Fruit fly (Drosophila melanogaster) whole organism, adult: ENCODE results near the gene x16.

Source experiments
- CG11617 ChIP-seq: fragments of 200-800 bp; sonication (Bioruptor generic); optimal IDR thresholded peaks from 2 replicates; lab custom pipeline; 2017; ENCODE audit warnings: mild to moderate bottlenecking, missing biosample characterization, missing genetic modification reagents, missing genetic modification characterization
- CG14711 ChIP-seq: fragments of 200-800 bp; sonication (Bioruptor generic); optimal IDR thresholded peaks from 2 replicates; lab custom pipeline; 2018; ENCODE audit warnings: missing biosample characterization, mild to moderate bottlenecking, missing genetic modification characterization, moderate library complexity
- CG1620 ChIP-seq: fragments of 200-800 bp; sonication (Bioruptor generic); optimal IDR thresholded peaks from 2 replicates; lab custom pipeline; 2016; ENCODE audit warnings: missing biosample characterization, missing genetic modification characterization
- CG33017 ChIP-seq: fragments of 200-800 bp; sonication (Bioruptor generic); optimal IDR thresholded peaks from 2 replicates; lab custom pipeline; 2018; ENCODE audit warnings: missing biosample characterization, mild to moderate bottlenecking, missing genetic modification characterization, moderate library complexity
- CG7045 ChIP-seq: fragments of 200-800 bp; sonication (Bioruptor generic); optimal IDR thresholded peaks from 2 replicates; lab custom pipeline; 2017; ENCODE audit warnings: missing biosample characterization, mild to moderate bottlenecking, missing genetic modification characterization
- CG7101 ChIP-seq: fragments of 200-800 bp; sonication (Bioruptor generic); optimal IDR thresholded peaks from 2 replicates; lab custom pipeline; 2018; ENCODE audit warnings: missing biosample characterization, mild to moderate bottlenecking, missing genetic modification characterization, moderate library complexity
- Mnt ChIP-seq: fragments of 200-800 bp; sonication (Bioruptor generic); optimal IDR thresholded peaks from 2 replicates; lab custom pipeline; 2016; ENCODE audit warnings: missing biosample characterization, mild to moderate bottlenecking, missing genetic modification characterization
- bab1 ChIP-seq: fragments of 200-800 bp; sonication (Bioruptor generic); optimal IDR thresholded peaks from 3 replicates; lab custom pipeline; 2019; ENCODE audit warnings: missing biosample characterization, mild to moderate bottlenecking, missing genetic modification characterization, moderate library complexity
- cnc ChIP-seq, 2 experiments: fragments of >200 bp; optimal IDR thresholded peaks; 2 replicates each; lab custom pipeline; 2017
- kay ChIP-seq: fragments of 200-800 bp; sonication (Bioruptor generic); peaks from one replicate; lab custom pipeline; 2016; ENCODE audit warnings: missing biosample characterization, missing genetic modification characterization, borderline replicate concordance
- ovo ChIP-seq: fragments of 200-800 bp; sonication (Bioruptor generic); optimal IDR thresholded peaks from 2 replicates; lab custom pipeline; 2016; ENCODE audit warnings: missing biosample characterization, missing genetic modification characterization
- pad ChIP-seq: fragments of 200-800 bp; sonication (Bioruptor generic); optimal IDR thresholded peaks from 3 replicates; lab custom pipeline; 2017; ENCODE audit warnings: missing biosample characterization, missing genetic modification characterization, mild to moderate bottlenecking, moderate library complexity, missing genetic modification reagents
- tj ChIP-seq: fragments of 200-800 bp; sonication (Bioruptor generic); optimal IDR thresholded peaks from 3 replicates; lab custom pipeline; 2017; ENCODE audit warnings: missing biosample characterization, mild to moderate bottlenecking, missing genetic modification characterization, moderate library complexity
- toe ChIP-seq: fragments of 200-800 bp; sonication (Bioruptor generic); optimal IDR thresholded peaks from 2 replicates; lab custom pipeline; 2016; ENCODE audit warnings: missing biosample characterization, missing genetic modification characterization

dm6 chr2L:6964632-6965031, 44.6 kb upstream of the x16 start:
- no peak for TF ChIP-seq cnc (optimal IDR thresholded peaks at IDR 0.05; lab: Kevin White, UChicago)
- TF ChIP-seq CG33017: no peak
- TF ChIP-seq bab1: no peak
- TF ChIP-seq toe (GFP tag; lab: Kevin White, UChicago): no peak
- no peak for TF ChIP-seq CG14711 (tag; lab: Kevin White, UChicago)
- no peak for TF ChIP-seq CG7045 (GFP tag; lab: Kevin White, UChicago)
- TF ChIP-seq CG7101 (tag; lab: Kevin White, UChicago): no peak
- no peak for TF ChIP-seq Mnt
- no peak for TF ChIP-seq pad (GFP tag; lab: Kevin White, UChicago)
- no peak for TF ChIP-seq CG1620 (GFP tag; lab: Kevin White, UChicago)
- no peak for TF ChIP-seq ovo (GFP tag; lab: Kevin White, UChicago)
- no peak for TF ChIP-seq kay (GFP tag; lab: Kevin White, UChicago)
- TF ChIP-seq CG11617 (GFP tag; lab: Kevin White, UChicago): no peak
- no peak for TF ChIP-seq tj (GFP tag; lab: Kevin White, UChicago)
